Fruit fly (Drosophila melanogaster): ENCODE data around the gene CG8028.

Gene CG8028

DNA sequence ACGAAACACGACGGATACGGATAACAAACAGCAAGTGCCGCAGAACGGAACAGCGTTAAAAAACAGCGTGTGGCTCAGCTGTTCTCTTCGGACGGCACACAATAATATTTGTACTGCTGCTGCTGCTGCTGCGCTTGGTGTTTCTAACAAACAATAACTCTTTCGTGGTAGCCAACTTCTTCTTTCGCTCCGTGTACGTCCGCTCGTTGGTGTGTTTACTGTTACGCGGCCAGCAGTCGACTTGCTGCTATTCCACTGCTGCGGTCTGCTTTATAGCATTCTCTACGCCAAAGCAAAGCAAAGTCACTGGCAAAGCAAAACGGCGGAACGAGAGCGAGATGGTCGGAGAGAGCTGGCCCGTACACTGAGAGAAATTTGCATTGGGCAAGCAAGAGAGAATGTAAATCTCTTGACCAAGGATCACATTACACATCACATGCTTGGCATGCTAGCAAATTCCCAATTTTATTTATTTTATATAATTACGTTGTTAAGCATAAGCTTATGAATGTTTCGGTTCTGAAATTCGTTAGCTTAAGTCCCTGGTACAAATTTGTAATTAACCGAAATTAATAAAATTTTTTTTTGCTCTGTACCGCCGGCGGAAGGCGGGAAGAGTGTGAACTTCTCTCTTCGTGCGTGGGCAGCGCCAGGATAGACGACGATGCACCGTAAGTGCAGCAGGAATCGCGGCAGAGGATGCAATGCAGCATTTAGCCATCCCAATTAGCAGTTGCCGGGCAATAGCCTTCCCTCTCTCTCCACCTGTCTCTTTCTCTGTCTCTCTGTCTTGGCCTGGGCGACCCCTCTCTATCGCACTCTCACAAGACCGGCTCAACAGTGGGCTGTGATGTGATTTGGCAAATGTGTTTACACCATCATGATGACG, 41.9 kb upstream of the CG8028 start, which contains the start of gene out:
Gene out, minus strand, starts transcription at position 287 of the 889 bp plus-strand sequence.
- peak; percentile 43 for TF ChIP-seq EcR (GFP tag; optimal IDR thresholded peaks at IDR 0.05)
- TF ChIP-seq CG8159 (tag; optimal IDR thresholded peaks at IDR 0.05), result peak; percentile 93
- peak; percentile 94 for TF ChIP-seq Pif1A (GFP tag; optimal IDR thresholded peaks at IDR 0.05)
- peak; percentile 97 for TF ChIP-seq CG4496 (GFP tag; IDR thresholded peaks at IDR 0.05)
- TF ChIP-seq gl (tag; optimal IDR thresholded peaks at IDR 0.05), result peak; percentile 85
- TF ChIP-seq CG17806 (tag; optimal IDR thresholded peaks at IDR 0.05), result peak; percentile 93
- TF ChIP-seq CG15710 (tag; optimal IDR thresholded peaks at IDR 0.05), result peak; percentile 93
- peak; percentile 95 for TF ChIP-seq CG8301 (tag; optimal IDR thresholded peaks at IDR 0.05)
- TF ChIP-seq Snoo (tag; optimal IDR thresholded peaks at IDR 0.05), result peak; percentile 92
- peak; percentile 92 for TF ChIP-seq CG12605 (GFP tag; IDR thresholded peaks at IDR 0.05)
- TF ChIP-seq Pif1B (GFP tag; optimal IDR thresholded peaks at IDR 0.05), result peak; percentile 91
- peak; percentile 97 for TF ChIP-seq fd96Ca (GFP tag; IDR thresholded peaks at IDR 0.05)
- TF ChIP-seq D1 (tag; optimal IDR thresholded peaks at IDR 0.05), result peak; percentile 90
- TF ChIP-seq Ets98B (GFP tag; IDR thresholded peaks at IDR 0.05), result peak; percentile 93
- peak; percentile 87 for TF ChIP-seq rn (GFP tag; IDR thresholded peaks at IDR 0.05)
- peak; percentile 91 for TF ChIP-seq CG13204 (GFP tag; optimal IDR thresholded peaks at IDR 0.05)
- peak; percentile 80 for TF ChIP-seq CG10348 (GFP tag; IDR thresholded peaks at IDR 0.05)
- peak; percentile 93 for TF ChIP-seq CG34367 (tag; optimal IDR thresholded peaks at IDR 0.05)
- peak; percentile 97 for TF ChIP-seq CG32121 (GFP tag; IDR thresholded peaks at IDR 0.05)
- TF ChIP-seq CG9948 (tag; optimal IDR thresholded peaks at IDR 0.05), result peak; percentile 94
- peak; percentile 98 for TF ChIP-seq CG14655 (GFP tag; optimal IDR thresholded peaks at IDR 0.05)

DNA sequence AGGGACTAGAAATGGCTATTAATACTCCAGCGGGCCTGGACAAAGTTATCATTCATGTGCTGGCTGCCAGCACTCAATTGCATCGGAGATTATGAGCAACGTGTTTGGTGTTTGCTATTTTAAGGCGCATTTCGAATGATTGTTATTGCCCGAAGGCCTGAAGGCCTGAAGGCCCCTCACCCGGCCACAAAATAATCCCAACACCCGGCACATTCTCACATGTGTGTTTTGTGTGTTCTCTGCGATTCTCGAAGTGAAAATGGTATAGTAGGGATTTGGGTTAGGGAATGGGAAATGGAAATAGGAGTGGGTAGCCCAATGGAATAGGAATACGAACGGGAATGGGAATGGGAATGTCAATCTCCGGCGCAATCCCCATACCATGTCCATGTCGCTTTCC, 38.8 kb upstream of the CG8028 start:
- no peak for TF ChIP-seq CG8159 (tag; optimal IDR thresholded peaks at IDR 0.05)

DNA sequence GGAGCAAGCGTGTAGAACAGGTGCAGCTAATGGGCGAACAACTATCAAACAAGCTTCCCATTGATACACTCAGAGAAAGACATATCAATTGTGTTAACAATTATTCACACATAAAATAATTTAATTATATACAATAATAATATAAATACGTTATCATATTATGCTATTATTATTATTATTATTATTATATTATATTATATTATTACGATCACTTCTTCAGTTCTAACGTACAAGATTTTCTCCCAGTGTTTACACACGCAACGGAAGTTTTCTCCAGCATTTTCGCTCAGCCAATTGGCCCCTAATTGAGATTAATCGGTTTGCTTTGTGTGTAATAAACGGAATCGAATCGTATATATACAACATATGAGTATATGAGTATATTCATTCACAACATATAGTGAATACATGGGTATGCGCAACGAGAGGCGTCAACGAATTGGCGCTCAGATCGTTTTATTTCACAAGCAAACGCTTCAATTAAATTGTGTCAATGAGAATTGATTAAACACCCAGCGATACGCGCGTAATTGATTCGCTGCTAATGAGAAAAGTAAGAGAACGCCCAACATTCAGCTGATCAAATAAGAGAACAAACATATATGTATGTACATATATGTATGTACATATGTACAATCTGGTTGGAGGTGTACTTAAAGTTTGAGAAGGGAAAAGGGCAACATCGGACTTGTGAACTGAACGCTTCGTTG, 37.1 kb upstream of the CG8028 start:
- TF ChIP-seq CG9948 (tag; optimal IDR thresholded peaks at IDR 0.05) (peak; percentile 58), CG14655 (GFP tag; optimal IDR thresholded peaks at IDR 0.05) (peak; percentile 70), EcR (GFP tag; optimal IDR thresholded peaks at IDR 0.05) (no peak), CG8301 (tag; optimal IDR thresholded peaks at IDR 0.05) (peak; percentile 38), fd96Ca (GFP tag; IDR thresholded peaks at IDR 0.05) (no peak), rn (GFP tag; IDR thresholded peaks at IDR 0.05) (no peak), Ets98B (GFP tag; IDR thresholded peaks at IDR 0.05) (peak; percentile 26; the same call in 1 of the 2 replicates), CG17806 (tag; optimal IDR thresholded peaks at IDR 0.05) (peak; percentile 66), Pif1B (GFP tag; optimal IDR thresholded peaks at IDR 0.05) (peak; percentile 19), CG13204 (GFP tag; optimal IDR thresholded peaks at IDR 0.05) (no peak), gl (tag; optimal IDR thresholded peaks at IDR 0.05) (no peak), CG15710 (tag; optimal IDR thresholded peaks at IDR 0.05) (peak; percentile 55), D1 (tag; optimal IDR thresholded peaks at IDR 0.05) (peak; percentile 1), CG34367 (tag; optimal IDR thresholded peaks at IDR 0.05) (peak; percentile 23), Snoo (tag; optimal IDR thresholded peaks at IDR 0.05) (peak; percentile 33), CG32121 (GFP tag; IDR thresholded peaks at IDR 0.05) (peak; percentile 36; the same call in 1 of the 2 replicates), CG8159 (tag; optimal IDR thresholded peaks at IDR 0.05) (peak; percentile 60), CG4496 (GFP tag; IDR thresholded peaks at IDR 0.05) (no peak; the same call in 2 of the 3 replicates), CG12605 (GFP tag; IDR thresholded peaks at IDR 0.05) (peak; percentile 27; the same call in 1 of the 2 replicates)

DNA sequence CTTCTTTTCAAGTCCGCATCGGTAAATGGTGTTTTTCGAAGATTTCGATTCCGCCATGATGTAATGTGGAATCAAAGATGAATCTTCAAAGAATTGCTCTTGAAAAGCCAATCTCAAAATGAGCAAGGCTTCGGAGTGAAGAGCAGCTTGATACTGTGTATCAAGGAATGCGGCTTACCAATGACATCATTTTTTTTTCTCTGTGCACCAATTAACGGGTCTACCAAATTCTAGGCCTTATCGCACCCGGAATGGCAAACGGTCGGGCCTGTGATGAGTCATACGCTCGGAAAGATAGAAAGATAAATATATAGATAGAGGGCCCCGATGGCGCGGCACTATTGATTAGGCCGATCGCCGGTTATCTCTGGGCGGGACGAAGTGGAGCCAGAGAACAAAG, 36.4 kb upstream of the CG8028 start:
- TF ChIP-seq CG14655 (GFP tag; optimal IDR thresholded peaks at IDR 0.05), result no peak
- TF ChIP-seq Snoo (tag; optimal IDR thresholded peaks at IDR 0.05), result no peak
- TF ChIP-seq CG34367 (tag; optimal IDR thresholded peaks at IDR 0.05), result no peak
- no peak for TF ChIP-seq CG17806 (tag; optimal IDR thresholded peaks at IDR 0.05)
- TF ChIP-seq D1 (tag; optimal IDR thresholded peaks at IDR 0.05), result no peak
- TF ChIP-seq Pif1A (GFP tag; optimal IDR thresholded peaks at IDR 0.05), result no peak
- no peak for TF ChIP-seq CG13204 (GFP tag; optimal IDR thresholded peaks at IDR 0.05)
- no peak for TF ChIP-seq CG32121 (GFP tag; IDR thresholded peaks at IDR 0.05)
- no peak for TF ChIP-seq CG8159 (tag; optimal IDR thresholded peaks at IDR 0.05)
- no peak for TF ChIP-seq CG12605 (GFP tag; IDR thresholded peaks at IDR 0.05)
- no peak for TF ChIP-seq CG10348 (GFP tag; IDR thresholded peaks at IDR 0.05)
- no peak for TF ChIP-seq CG4496 (GFP tag; IDR thresholded peaks at IDR 0.05)
- no peak for TF ChIP-seq CG8301 (tag; optimal IDR thresholded peaks at IDR 0.05)
- TF ChIP-seq rn (GFP tag; IDR thresholded peaks at IDR 0.05), result no peak
- no peak for TF ChIP-seq Pif1B (GFP tag; optimal IDR thresholded peaks at IDR 0.05)
- no peak for TF ChIP-seq fd96Ca (GFP tag; IDR thresholded peaks at IDR 0.05)
- TF ChIP-seq CG15710 (tag; optimal IDR thresholded peaks at IDR 0.05), result no peak
- TF ChIP-seq EcR (GFP tag; optimal IDR thresholded peaks at IDR 0.05), result no peak
- no peak for TF ChIP-seq gl (tag; optimal IDR thresholded peaks at IDR 0.05)

Data from whole organism, pupa.